Worm (Caenorhabditis elegans) whole organism, mixed stage, embryonic: ENCODE data around the gene spp-20.

ENCODE experiments used
- M03D4.4 ChIP-seq: sonication (generic microtip); optimal IDR thresholded peaks from 2 replicates; lab custom pipeline; 2017; ENCODE audit warnings: mild to moderate bottlenecking, missing genetic modification characterization, missing compliant biosample characterization
- bed-3 ChIP-seq: fragments of 200-800 bp; sonication (Bioruptor generic); optimal IDR thresholded peaks from 3 replicates; lab custom pipeline; 2018; ENCODE audit warnings: mild to moderate bottlenecking, missing genetic modification characterization, moderate library complexity, missing compliant biosample characterization
- blmp-1 ChIP-seq: fragments of 150-350 bp; optimal IDR thresholded peaks from 2 replicates; lab custom pipeline; 2014; ENCODE audit warnings: missing biosample characterization, missing genetic modification characterization
- ceh-43 ChIP-seq: fragments of 200-800 bp; sonication (Bioruptor generic); optimal IDR thresholded peaks from 2 replicates; lab custom pipeline; 2018; ENCODE audit warnings: mild to moderate bottlenecking, missing genetic modification characterization, moderate library complexity, missing compliant biosample characterization
- ceh-83 ChIP-seq: fragments of 200-800 bp; sonication (Bioruptor generic); optimal IDR thresholded peaks from 2 replicates; lab custom pipeline; 2018; ENCODE audit warnings: mild to moderate bottlenecking, missing genetic modification characterization, missing compliant biosample characterization
- ces-1 ChIP-seq: fragments of 150-350 bp; optimal IDR thresholded peaks from 2 replicates; lab custom pipeline; 2014; ENCODE audit warnings: missing biosample characterization, missing genetic modification reagents, missing genetic modification characterization
- cnd-1 ChIP-seq: fragments of 200-800 bp; sonication (Bioruptor generic); optimal IDR thresholded peaks from 2 replicates; lab custom pipeline; 2018; ENCODE audit warnings: mild to moderate bottlenecking, missing genetic modification characterization, missing compliant biosample characterization
- drap-1 ChIP-seq: fragments of 200-800 bp; sonication (Bioruptor generic); optimal IDR thresholded peaks from 3 replicates; lab custom pipeline; 2018; ENCODE audit warnings: mild to moderate bottlenecking, missing genetic modification characterization, missing compliant biosample characterization
- elt-3 ChIP-seq: fragments of 150-350 bp; optimal IDR thresholded peaks from 2 replicates; lab custom pipeline; 2014; ENCODE audit warnings: missing biosample characterization, missing genetic modification characterization
- flh-1 ChIP-seq: fragments of 200-800 bp; sonication (Bioruptor generic); optimal IDR thresholded peaks from 2 replicates; lab custom pipeline; 2018; ENCODE audit warnings: mild to moderate bottlenecking, missing genetic modification characterization, moderate library complexity, missing compliant biosample characterization
- ham-2 ChIP-seq: fragments of 200-800 bp; sonication (Bioruptor generic); optimal IDR thresholded peaks from 2 replicates; lab custom pipeline; 2018; ENCODE audit warnings: mild to moderate bottlenecking, missing genetic modification characterization, missing compliant biosample characterization
- hlh-1 ChIP-seq: fragments of 150-350 bp; optimal IDR thresholded peaks from 2 replicates; lab custom pipeline; 2014; ENCODE audit warnings: missing biosample characterization, missing genetic modification reagents, missing genetic modification characterization
- lin-13 ChIP-seq: fragments of 150-350 bp; optimal IDR thresholded peaks from 2 replicates; lab custom pipeline; 2014; ENCODE audit warnings: missing biosample characterization, missing genetic modification characterization
- lsy-2 ChIP-seq: fragments of 150-350 bp; optimal IDR thresholded peaks from 2 replicates; lab custom pipeline; 2014; ENCODE audit warnings: missing biosample characterization, missing genetic modification characterization
- mab-5 ChIP-seq: fragments of 150-350 bp; optimal IDR thresholded peaks from 2 replicates; lab custom pipeline; 2014; ENCODE audit warnings: missing biosample characterization, missing genetic modification characterization
- mls-2 ChIP-seq: sonication (generic microtip); optimal IDR thresholded peaks from 2 replicates; lab custom pipeline; 2016; ENCODE audit warnings: mild to moderate bottlenecking, missing genetic modification characterization, moderate library complexity, missing compliant biosample characterization
- nhr-12 ChIP-seq: fragments of 150-350 bp; optimal IDR thresholded peaks from 2 replicates; lab custom pipeline; 2014; ENCODE audit warnings: missing biosample characterization, missing genetic modification characterization
- nhr-2 ChIP-seq: fragments of 150-350 bp; optimal IDR thresholded peaks from 2 replicates; lab custom pipeline; 2014; ENCODE audit warnings: missing biosample characterization, missing genetic modification characterization
- pha-4 ChIP-seq: fragments of 150-350 bp; optimal IDR thresholded peaks from 2 replicates; lab custom pipeline; 2018; ENCODE audit warnings: missing biosample characterization, missing genetic modification reagents, missing genetic modification characterization
- sem-2 ChIP-seq: fragments of 200-800 bp; sonication (Bioruptor generic); optimal IDR thresholded peaks from 2 replicates; lab custom pipeline; 2018; ENCODE audit warnings: mild to moderate bottlenecking, missing genetic modification characterization, missing compliant biosample characterization
- snpc-4 ChIP-seq: fragments of 150-350 bp; optimal IDR thresholded peaks from 2 replicates; lab custom pipeline; 2014; ENCODE audit warnings: missing biosample characterization, missing genetic modification characterization
- tbx-8 ChIP-seq: fragments of 200-800 bp; sonication (Bioruptor generic); optimal IDR thresholded peaks from 2 replicates; lab custom pipeline; 2018; ENCODE audit warnings: mild to moderate bottlenecking, missing genetic modification characterization, moderate library complexity, missing compliant biosample characterization
- unc-120 ChIP-seq: sonication (generic microtip); optimal IDR thresholded peaks from 2 replicates; lab custom pipeline; 2017; ENCODE audit warnings: missing genetic modification characterization, missing compliant biosample characterization; ENCODE audit not compliant: poor library complexity, severe bottlenecking
- unc-39 ChIP-seq: fragments of 150-350 bp; optimal IDR thresholded peaks from 2 replicates; lab custom pipeline; 2014; ENCODE audit warnings: missing biosample characterization, missing genetic modification characterization
- unc-62 ChIP-seq: fragments of 150-350 bp; optimal IDR thresholded peaks from 2 replicates; lab custom pipeline; 2014; ENCODE audit warnings: missing biosample characterization, missing genetic modification reagents, missing genetic modification characterization
- zip-8 ChIP-seq: fragments of 150-350 bp; optimal IDR thresholded peaks from 2 replicates; lab custom pipeline; 2014; ENCODE audit warnings: missing biosample characterization, missing genetic modification characterization
- ztf-11 ChIP-seq: fragments of 150-350 bp; optimal IDR thresholded peaks from 2 replicates; lab custom pipeline; 2014; ENCODE audit warnings: missing biosample characterization, missing genetic modification characterization

spp-20 gene

ce11 chrV:6517305-6518224, 40.4 kb downstream of the spp-20 start:
- TF ChIP-seq ceh-83 (GFP tag; lab: Kevin White, UChicago) (no peak), unc-120 (tag; lab: Kevin White, UChicago) (peak; percentile 2), lsy-2 (no peak), lin-13 (tag; lab: Kevin White, UChicago) (no peak), unc-39 (no peak), zip-8 (tag; lab: Kevin White, UChicago) (no peak), flh-1 (no peak), hlh-1 (tag; lab: Kevin White, UChicago) (peak; percentile 20), nhr-2 (tag; lab: Kevin White, UChicago) (no peak), ces-1 (GFP tag; lab: Kevin White, UChicago) (no peak)
- TF ChIP-seq, all 35 proteins: peak for 2

ce11 chrV:6516491-6517304, 41.3 kb downstream of the spp-20 start, which contains the start of gene mdh-1:
Gene mdh-1, minus strand, starts transcription at chrV:6516526.
- TF ChIP-seq bed-3 (GFP tag; lab: Kevin White, UChicago) (no peak), drap-1 (GFP tag; lab: Kevin White, UChicago) (no peak), tbx-8 (GFP tag; lab: Kevin White, UChicago) (no peak), sem-2 (no peak), unc-62 (no peak), nhr-2 (tag; lab: Kevin White, UChicago) (no peak), pha-4 (tag; lab: Kevin White, UChicago) (no peak), snpc-4 (tag; lab: Kevin White, UChicago) (no peak), blmp-1 (tag; lab: Kevin White, UChicago) (no peak), zip-8 (tag; lab: Kevin White, UChicago) (no peak), M03D4.4 (no peak)

ce11 chrV:6515344-6515743, 42.7 kb downstream of the spp-20 start:
- TF ChIP-seq cnd-1 (tag; lab: Kevin White, UChicago) (no peak), blmp-1 (tag; lab: Kevin White, UChicago) (no peak), elt-3 (tag; lab: Kevin White, UChicago) (no peak), ham-2 (GFP tag; lab: Kevin White, UChicago) (no peak), tbx-8 (GFP tag; lab: Kevin White, UChicago) (no peak), ceh-43 (GFP tag; lab: Kevin White, UChicago) (no peak), sem-2 (no peak), nhr-2 (tag; lab: Kevin White, UChicago) (no peak), ces-1 (GFP tag; lab: Kevin White, UChicago) (no peak)

- no peak for TF ChIP-seq drap-1 (GFP tag; lab: Kevin White, UChicago)
- no peak for TF ChIP-seq M03D4.4
- no peak for TF ChIP-seq ztf-11
- TF ChIP-seq mls-2 (tag; lab: Kevin White, UChicago), result no peak
- TF ChIP-seq blmp-1 (tag; lab: Kevin White, UChicago), result no peak
- TF ChIP-seq tbx-8 (GFP tag; lab: Kevin White, UChicago), result no peak
- TF ChIP-seq elt-3 (tag; lab: Kevin White, UChicago), result no peak
- TF ChIP-seq mab-5 (tag; lab: Kevin White, UChicago), result no peak
- TF ChIP-seq nhr-2 (tag; lab: Kevin White, UChicago), result no peak
- TF ChIP-seq nhr-12, result no peak
- TF ChIP-seq ceh-83 (GFP tag; lab: Kevin White, UChicago), result no peak
- TF ChIP-seq ces-1 (GFP tag; lab: Kevin White, UChicago), result no peak
- no peak for TF ChIP-seq unc-62
- TF ChIP-seq cnd-1 (tag; lab: Kevin White, UChicago), result no peak
- TF ChIP-seq, all 35 proteins: peak for 0
Measured at ce11 chrV:6514887-6515324, 43.1 kb downstream of the spp-20 start, which contains the start of gene dpy-11. Gene dpy-11, minus strand, starts transcription at chrV:6515240.
